Fruit fly (Drosophila melanogaster) whole organism, adult: ENCODE results near the gene CG42514.
A peak's percentile ranks its signal among the peaks of the same experiment; 100 is the strongest.

Experiments used
- CG11617 ChIP-seq: fragments of 200-800 bp; sonication (Bioruptor generic); optimal IDR thresholded peaks from 2 replicates; lab custom pipeline; 2017; ENCODE audit warnings: mild to moderate bottlenecking, missing biosample characterization, missing genetic modification reagents, missing genetic modification characterization
- CG12768 ChIP-seq: fragments of 200-800 bp; sonication (Bioruptor generic); optimal IDR thresholded peaks from 2 replicates; lab custom pipeline; 2017; ENCODE audit warnings: missing biosample characterization, missing genetic modification characterization, mild to moderate bottlenecking, moderate library complexity, missing genetic modification reagents
- CG14711 ChIP-seq: fragments of 200-800 bp; sonication (Bioruptor generic); optimal IDR thresholded peaks from 2 replicates; lab custom pipeline; 2018; ENCODE audit warnings: missing biosample characterization, mild to moderate bottlenecking, missing genetic modification characterization, moderate library complexity
- CG1620 ChIP-seq: fragments of 200-800 bp; sonication (Bioruptor generic); optimal IDR thresholded peaks from 2 replicates; lab custom pipeline; 2016; ENCODE audit warnings: missing biosample characterization, missing genetic modification characterization
- CG33017 ChIP-seq: fragments of 200-800 bp; sonication (Bioruptor generic); optimal IDR thresholded peaks from 2 replicates; lab custom pipeline; 2018; ENCODE audit warnings: missing biosample characterization, mild to moderate bottlenecking, missing genetic modification characterization, moderate library complexity
- CG5204 ChIP-seq: fragments of 200-800 bp; sonication (Bioruptor generic); optimal IDR thresholded peaks from 2 replicates; lab custom pipeline; 2016; ENCODE audit warnings: missing biosample characterization, missing genetic modification characterization
- CG7045 ChIP-seq: fragments of 200-800 bp; sonication (Bioruptor generic); optimal IDR thresholded peaks from 2 replicates; lab custom pipeline; 2017; ENCODE audit warnings: missing biosample characterization, mild to moderate bottlenecking, missing genetic modification characterization
- CG7101 ChIP-seq: fragments of 200-800 bp; sonication (Bioruptor generic); optimal IDR thresholded peaks from 2 replicates; lab custom pipeline; 2018; ENCODE audit warnings: missing biosample characterization, mild to moderate bottlenecking, missing genetic modification characterization, moderate library complexity
- Clk ChIP-seq: fragments of 200-800 bp; sonication (Bioruptor generic); optimal IDR thresholded peaks from 2 replicates; lab custom pipeline; 2017; ENCODE audit warnings: missing biosample characterization, missing genetic modification characterization
- Crg-1 ChIP-seq: fragments of 200-800 bp; sonication (Bioruptor generic); optimal IDR thresholded peaks from 2 replicates; lab custom pipeline; 2016; ENCODE audit warnings: missing biosample characterization, missing genetic modification characterization
- Hr96 ChIP-seq: fragments of 200-800 bp; sonication (Bioruptor generic); optimal IDR thresholded peaks from 2 replicates; lab custom pipeline; 2016; ENCODE audit warnings: missing biosample characterization, missing genetic modification characterization
- Mnt ChIP-seq: fragments of 200-800 bp; sonication (Bioruptor generic); optimal IDR thresholded peaks from 2 replicates; lab custom pipeline; 2016; ENCODE audit warnings: missing biosample characterization, mild to moderate bottlenecking, missing genetic modification characterization
- bab1 ChIP-seq: fragments of 200-800 bp; sonication (Bioruptor generic); optimal IDR thresholded peaks from 3 replicates; lab custom pipeline; 2019; ENCODE audit warnings: missing biosample characterization, mild to moderate bottlenecking, missing genetic modification characterization, moderate library complexity
- cic ChIP-seq: fragments of 200-800 bp; sonication (Bioruptor generic); optimal IDR thresholded peaks from 2 replicates; lab custom pipeline; 2017; ENCODE audit warnings: missing biosample characterization, mild to moderate bottlenecking, missing genetic modification characterization, moderate library complexity
- cnc ChIP-seq, 2 experiments: fragments of >200 bp; optimal IDR thresholded peaks; 2 replicates each; lab custom pipeline; 2017
- kay ChIP-seq: fragments of 200-800 bp; sonication (Bioruptor generic); peaks from one replicate; lab custom pipeline; 2016; ENCODE audit warnings: missing biosample characterization, missing genetic modification characterization, borderline replicate concordance
- ovo ChIP-seq: fragments of 200-800 bp; sonication (Bioruptor generic); optimal IDR thresholded peaks from 2 replicates; lab custom pipeline; 2016; ENCODE audit warnings: missing biosample characterization, missing genetic modification characterization
- pad ChIP-seq: fragments of 200-800 bp; sonication (Bioruptor generic); optimal IDR thresholded peaks from 3 replicates; lab custom pipeline; 2017; ENCODE audit warnings: missing biosample characterization, missing genetic modification characterization, mild to moderate bottlenecking, moderate library complexity, missing genetic modification reagents
- tj ChIP-seq: fragments of 200-800 bp; sonication (Bioruptor generic); optimal IDR thresholded peaks from 3 replicates; lab custom pipeline; 2017; ENCODE audit warnings: missing biosample characterization, mild to moderate bottlenecking, missing genetic modification characterization, moderate library complexity
- toe ChIP-seq: fragments of 200-800 bp; sonication (Bioruptor generic); optimal IDR thresholded peaks from 2 replicates; lab custom pipeline; 2016; ENCODE audit warnings: missing biosample characterization, missing genetic modification characterization

The CG42514 gene

DNA sequence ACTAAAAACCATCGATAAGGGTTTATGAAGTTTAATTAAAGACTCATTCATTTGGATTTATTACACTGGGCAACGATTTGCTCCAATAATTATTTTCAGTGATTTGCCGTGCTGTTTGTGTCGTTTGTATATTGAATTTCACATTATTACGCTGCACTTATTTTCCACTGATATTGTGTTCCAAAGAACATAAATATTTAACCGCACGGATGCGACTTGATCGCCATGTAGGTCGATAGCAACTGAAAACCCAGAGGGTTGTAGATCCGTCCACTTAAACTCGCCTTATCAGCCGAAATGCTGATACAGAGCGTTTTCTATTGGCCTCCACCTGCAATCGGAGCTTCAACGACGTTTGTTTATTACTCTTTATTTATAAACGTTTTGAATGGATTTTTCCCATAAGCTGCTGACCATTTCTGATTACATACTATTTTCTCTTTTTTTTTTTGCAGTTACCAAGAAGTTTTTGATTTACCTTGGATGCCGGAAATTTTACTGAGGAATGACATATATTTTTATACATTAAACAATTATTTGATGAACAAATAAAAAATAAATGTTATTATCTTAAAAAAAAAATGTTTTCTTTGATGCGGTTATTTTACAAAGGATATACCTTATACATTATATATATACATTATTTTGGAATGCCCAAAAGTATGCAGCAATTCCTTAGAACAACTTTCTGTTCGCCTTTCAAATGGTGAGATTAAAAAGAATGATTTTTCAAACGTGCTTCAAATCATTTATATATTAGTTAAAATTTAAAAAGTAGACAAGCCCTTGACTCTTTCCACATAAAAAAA, at the start of gene CG42514:
TSS of gene CG42514 (minus strand) at position 248 of the 809 bp plus-strand sequence.
- TF ChIP-seq ovo (GFP tag; lab: Kevin White, UChicago) = no peak
- TF ChIP-seq cnc (optimal IDR thresholded peaks at IDR 0.05; lab: Kevin White, UChicago) = no peak
- no peak for TF ChIP-seq CG1620
- no peak for TF ChIP-seq CG33017
- TF ChIP-seq Mnt (GFP tag; lab: Kevin White, UChicago) = peak; percentile 37
- no peak for TF ChIP-seq toe (GFP tag; lab: Kevin White, UChicago)
- TF ChIP-seq CG7101 (tag; lab: Kevin White, UChicago) = peak; percentile 31
- no peak for TF ChIP-seq Hr96 (GFP tag; lab: Kevin White, UChicago)
- TF ChIP-seq CG5204 = no peak
- TF ChIP-seq Crg-1 = no peak
- no peak for TF ChIP-seq CG11617 (GFP tag; lab: Kevin White, UChicago)
- TF ChIP-seq bab1 (GFP tag; lab: Kevin White, UChicago) = no peak
- TF ChIP-seq cic (GFP tag; lab: Kevin White, UChicago) = peak; percentile 82
- TF ChIP-seq kay (GFP tag; lab: Kevin White, UChicago) = peak; percentile 86
- TF ChIP-seq CG14711 (tag; lab: Kevin White, UChicago) = no peak
- peak; percentile 90 for TF ChIP-seq tj
- no peak for TF ChIP-seq CG7045 (GFP tag; lab: Kevin White, UChicago)
- TF ChIP-seq pad (GFP tag; lab: Kevin White, UChicago) = no peak
- TF ChIP-seq CG12768 (GFP tag; lab: Kevin White, UChicago) = no peak
- no peak for TF ChIP-seq Clk

DNA sequence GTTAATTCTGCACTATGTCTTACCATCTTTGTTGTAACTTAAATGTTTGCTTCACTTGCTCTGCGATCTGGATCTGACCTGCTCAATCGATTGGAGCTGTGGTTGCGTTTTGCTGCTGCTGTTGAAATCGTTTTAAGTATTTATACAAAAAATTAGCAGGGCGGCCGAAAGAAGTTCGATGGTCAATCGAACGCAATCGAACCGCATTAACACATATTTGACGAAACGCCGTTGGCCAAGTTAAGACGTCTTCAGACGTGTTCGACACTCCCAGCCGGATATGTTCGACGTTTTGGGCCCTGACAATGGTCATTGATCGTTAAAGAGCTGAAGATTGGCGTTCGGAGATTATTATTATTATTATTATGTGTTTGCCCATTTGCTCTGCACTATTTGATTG, 49.5 kb upstream of the CG42514 start, which contains the start of gene CG13033:
TSS of gene CG13033 (minus strand) at position 118 of the 400 bp plus-strand sequence.
- TF ChIP-seq kay (GFP tag; lab: Kevin White, UChicago) = no peak
- no peak for TF ChIP-seq CG1620
- no peak for TF ChIP-seq CG7045 (GFP tag; lab: Kevin White, UChicago)
- no peak for TF ChIP-seq ovo (GFP tag; lab: Kevin White, UChicago)
- TF ChIP-seq CG11617 (GFP tag; lab: Kevin White, UChicago) = no peak
- TF ChIP-seq CG12768 (GFP tag; lab: Kevin White, UChicago) = no peak
- TF ChIP-seq CG7101 (tag; lab: Kevin White, UChicago) = no peak

DNA sequence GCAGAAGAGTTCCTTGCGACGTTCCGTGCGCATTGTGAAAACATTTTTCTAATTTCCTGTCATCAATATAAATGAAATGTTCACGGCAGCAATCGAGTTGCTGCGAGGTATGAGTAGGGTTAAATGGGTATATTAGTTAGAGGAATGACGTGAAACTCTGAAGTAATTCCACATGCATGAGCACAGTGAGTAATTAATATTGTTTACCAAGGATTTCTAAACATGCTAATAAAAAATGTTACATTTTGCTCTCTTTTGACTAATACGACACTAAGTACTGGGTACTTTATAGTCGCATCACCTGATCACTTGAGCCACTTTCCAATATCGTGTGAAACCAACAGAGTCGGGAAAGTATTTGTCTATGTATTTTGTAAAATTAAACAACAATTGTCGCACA, 48.2 kb upstream of the CG42514 start:
- TF ChIP-seq CG11617 (GFP tag; lab: Kevin White, UChicago) (no peak), CG14711 (tag; lab: Kevin White, UChicago) (no peak), cnc (optimal IDR thresholded peaks at IDR 0.05; lab: Kevin White, UChicago) (no peak), CG33017 (no peak)

DNA sequence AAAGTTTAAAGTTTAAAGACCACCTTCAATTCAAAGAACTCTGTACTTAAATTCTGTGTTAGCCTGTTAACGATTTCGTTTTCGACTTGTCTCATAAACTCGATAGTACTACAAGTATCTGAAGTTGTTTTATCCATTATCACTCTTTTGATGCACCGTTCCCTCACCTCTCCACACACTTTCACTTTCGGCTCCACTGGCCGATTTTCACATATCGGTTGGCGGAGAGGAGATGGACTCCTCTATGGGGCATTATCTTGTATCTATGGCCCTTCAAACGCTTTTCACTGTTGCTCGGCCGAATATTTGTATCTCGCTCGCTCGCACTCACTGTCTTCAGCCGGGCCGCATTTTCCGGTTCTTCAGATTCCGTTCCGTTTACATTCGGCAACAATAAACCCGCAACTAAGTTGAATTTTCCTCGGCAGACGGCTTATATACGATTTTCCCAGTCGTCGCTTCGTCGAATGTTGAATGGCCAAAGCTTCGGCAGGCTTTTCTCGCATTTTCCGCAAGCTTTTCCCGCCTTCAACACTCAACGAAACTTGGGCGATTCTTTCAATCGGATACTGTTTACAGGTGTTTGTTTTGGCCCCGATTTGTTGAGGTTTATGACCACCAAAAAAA, 47.1 kb upstream of the CG42514 start, which contains the start of gene CG43373:
TSS of gene CG43373 (minus strand) at position 373 of the 627 bp plus-strand sequence.
- TF ChIP-seq tj = no peak
- no peak for TF ChIP-seq CG1620
- TF ChIP-seq CG5204 = no peak
- no peak for TF ChIP-seq CG7101 (tag; lab: Kevin White, UChicago)
- TF ChIP-seq Hr96 (GFP tag; lab: Kevin White, UChicago) = no peak
- TF ChIP-seq bab1 (GFP tag; lab: Kevin White, UChicago) = no peak

- peak; percentile 57 for TF ChIP-seq bab1 (GFP tag; lab: Kevin White, UChicago)
- TF ChIP-seq kay (GFP tag; lab: Kevin White, UChicago) = no peak
Observed at dm6 chr3L:16533932-16534331, 37.9 kb upstream of the CG42514 start.

DNA sequence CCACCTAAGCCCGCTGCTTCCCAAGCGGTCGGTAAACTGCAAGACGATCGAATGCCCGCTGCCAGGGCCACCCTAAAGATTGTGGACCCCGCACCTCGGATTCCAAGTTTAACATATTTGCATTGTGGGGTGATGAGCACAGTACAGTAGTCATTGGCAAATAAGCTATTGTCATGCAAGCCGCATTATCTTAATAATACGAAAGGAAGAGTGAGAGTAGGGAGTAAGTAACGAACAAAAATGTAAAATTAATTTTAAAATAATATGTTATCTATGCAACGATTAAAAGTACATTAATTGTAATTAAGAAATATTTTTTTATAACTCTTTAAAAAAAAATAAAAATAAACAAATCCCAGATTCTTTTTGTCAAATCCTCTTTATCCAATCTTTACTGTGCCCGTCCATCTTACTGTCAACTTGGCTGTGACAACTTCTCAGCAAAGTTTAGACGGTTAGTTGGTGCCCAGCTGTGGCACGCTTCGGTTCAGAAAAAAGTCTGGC, 1.2 kb upstream of the CG42514 start, which contains the start of gene st:
TSS of gene st (plus strand) at position 454 of the 504 bp plus-strand sequence.
- TF ChIP-seq tj (peak; percentile 3), CG7101 (tag; lab: Kevin White, UChicago) (peak; percentile 18), CG33017 (peak; percentile 8), toe (GFP tag; lab: Kevin White, UChicago) (no peak)

- TF ChIP-seq CG7045 (GFP tag; lab: Kevin White, UChicago) = no peak
- TF ChIP-seq CG5204 = no peak
- no peak for TF ChIP-seq Mnt (GFP tag; lab: Kevin White, UChicago)
- no peak for TF ChIP-seq pad (GFP tag; lab: Kevin White, UChicago)
- TF ChIP-seq CG12768 (GFP tag; lab: Kevin White, UChicago) = no peak
- no peak for TF ChIP-seq tj
- TF ChIP-seq CG1620 = no peak
- no peak for TF ChIP-seq CG7101 (tag; lab: Kevin White, UChicago)
- no peak for TF ChIP-seq ovo (GFP tag; lab: Kevin White, UChicago)
- TF ChIP-seq CG33017 = no peak
- no peak for TF ChIP-seq Clk
- TF ChIP-seq bab1 (GFP tag; lab: Kevin White, UChicago) = no peak
- TF ChIP-seq cnc (optimal IDR thresholded peaks at IDR 0.05; lab: Kevin White, UChicago) = no peak
- TF ChIP-seq Crg-1 = no peak
Observed at dm6 chr3L:16495235-16495634, 801 bp downstream of the CG42514 start.
